Worm (Caenorhabditis elegans) whole organism, L2 larva: ENCODE results near the gene ubh-3.

Experiments
- R02D3.7 ChIP-seq: fragments of 150-350 bp; optimal IDR thresholded peaks from 2 replicates; lab custom pipeline; 2014; ENCODE audit warnings: missing biosample characterization, missing genetic modification characterization
- ZK546.5 ChIP-seq: sonication (generic microtip); optimal IDR thresholded peaks from 2 replicates; lab custom pipeline; 2017; ENCODE audit warnings: missing biosample characterization, missing genetic modification characterization
- ama-1 ChIP-seq: fragments of 150-350 bp; optimal IDR thresholded peaks from 2 replicates; lab custom pipeline; 2018; ENCODE audit warnings: inconsistent platforms
- egl-27 ChIP-seq: sonication (generic microtip); optimal IDR thresholded peaks from 3 replicates; lab custom pipeline; 2017; ENCODE audit warnings: missing biosample characterization, missing genetic modification reagents, missing genetic modification characterization
- elt-3 ChIP-seq: sonication (generic microtip); optimal IDR thresholded peaks from 2 replicates; lab custom pipeline; 2017; ENCODE audit warnings: missing biosample characterization, missing genetic modification characterization
- fos-1 ChIP-seq: fragments of 150-350 bp; optimal IDR thresholded peaks from 2 replicates; lab custom pipeline; 2014; ENCODE audit warnings: missing biosample characterization, missing genetic modification characterization
- lin-13 ChIP-seq: fragments of 150-350 bp; optimal IDR thresholded peaks from 2 replicates; lab custom pipeline; 2014; ENCODE audit warnings: missing biosample characterization, missing genetic modification reagents, missing genetic modification characterization
- lin-39 ChIP-seq: fragments of 150-350 bp; optimal IDR thresholded peaks from 2 replicates; lab custom pipeline; 2014; ENCODE audit warnings: missing biosample characterization, missing genetic modification reagents, missing genetic modification characterization
- mab-5 ChIP-seq: fragments of 150-350 bp; optimal IDR thresholded peaks from 2 replicates; lab custom pipeline; 2014; ENCODE audit warnings: missing biosample characterization, missing genetic modification characterization
- mdl-1 ChIP-seq, 2 experiments: fragments of 150-350 bp in 1 of 2; sonication (generic microtip) in 1 of 2; optimal IDR thresholded peaks; 2 replicates each; lab custom pipeline; 2017; ENCODE audit warnings: missing biosample characterization in 2 of 2, missing genetic modification characterization in 2 of 2
- nhr-77 ChIP-seq: fragments of 150-350 bp; optimal IDR thresholded peaks from 2 replicates; lab custom pipeline; 2014; ENCODE audit warnings: missing biosample characterization, missing genetic modification characterization
- unc-55 ChIP-seq: fragments of 150-350 bp; sonication (generic microtip); optimal IDR thresholded peaks from 3 replicates; lab custom pipeline; 2014; ENCODE audit warnings: missing biosample characterization, missing genetic modification reagents, missing genetic modification characterization
- zag-1 ChIP-seq: fragments of 150-350 bp; optimal IDR thresholded peaks from 2 replicates; lab custom pipeline; 2014; ENCODE audit warnings: missing biosample characterization, missing genetic modification characterization

DNA sequence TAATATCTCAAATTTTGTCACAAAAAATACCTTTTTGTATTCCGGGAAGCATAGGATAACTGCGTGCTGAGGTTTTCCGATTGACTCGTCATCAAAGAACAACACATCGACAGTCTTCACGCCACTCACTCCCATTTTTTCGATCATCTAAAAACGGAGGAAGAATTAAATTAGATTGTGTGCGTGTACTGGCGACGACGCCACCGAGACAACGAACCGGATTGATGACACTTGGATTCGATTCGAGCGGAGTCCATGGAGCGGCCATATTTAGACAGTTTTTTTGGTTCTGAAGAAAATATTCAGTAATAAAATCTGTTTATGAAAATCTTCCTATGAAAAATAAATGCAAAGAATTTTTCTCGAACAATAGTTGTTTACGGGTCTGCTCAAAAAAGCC, 2.5 kb upstream of the ubh-3 start, which contains the start of gene ubh-1:
- no peak for TF ChIP-seq mdl-1 (tag; optimal IDR thresholded peaks at IDR 0.05; lab: Kevin White, UChicago)
- TF ChIP-seq lin-39 (tag; lab: Kevin White, UChicago): no peak
- no peak for TF ChIP-seq zag-1 (tag; lab: Kevin White, UChicago)
- no peak for TF ChIP-seq mab-5 (tag; lab: Kevin White, UChicago)
- TF ChIP-seq elt-3 (tag; lab: Kevin White, UChicago): no peak
- TF ChIP-seq lin-13 (GFP tag; lab: Kevin White, UChicago): no peak
- TF ChIP-seq unc-55 (GFP tag; lab: Kevin White, UChicago): no peak
- TF ChIP-seq R02D3.7 (tag; lab: Kevin White, UChicago): no peak
- TF ChIP-seq ZK546.5: no peak
- no peak for TF ChIP-seq egl-27 (tag; lab: Kevin White, UChicago)
- no peak for TF ChIP-seq fos-1 (tag; lab: Kevin White, UChicago)
- TF ChIP-seq nhr-77: no peak
- no peak for TF ChIP-seq ama-1 (lab: Kevin White, UChicago)
